Worm (Caenorhabditis elegans) whole organism, L4 larva: ENCODE results near the gene sfa-1.
"Not testable (repeated sequence)": the region's sequence is repeated elsewhere in the genome, so short reads cannot be mapped to it uniquely, and the experiment has no call there.

Experiments
- F37D6.2 ChIP-seq: sonication (generic microtip); optimal IDR thresholded peaks from 2 replicates; lab custom pipeline; 2016; ENCODE audit warnings: mild to moderate bottlenecking, missing genetic modification characterization, missing compliant biosample characterization
- Y48G9A.11 ChIP-seq: fragments of 200-800 bp; sonication (Bioruptor generic); IDR thresholded peaks from 2 replicates; pipeline ENCODE4 v1.3.6; 2022; ENCODE audit warnings: missing genetic modification reagents, missing genetic modification characterization, missing compliant biosample characterization
- ZK546.5 ChIP-seq, 2 experiments: sonication (generic microtip); optimal IDR thresholded peaks; 2 replicates each; lab custom pipeline; 2017; ENCODE audit warnings: missing biosample characterization in 2 of 2, missing genetic modification characterization in 2 of 2
- aha-1 ChIP-seq: fragments of 150-350 bp; peaks from one replicate; lab custom pipeline; 2014; ENCODE audit warnings: missing biosample characterization, missing genetic modification characterization
- ceh-82 ChIP-seq: sonication (generic microtip); optimal IDR thresholded peaks from 2 replicates; lab custom pipeline; 2017; ENCODE audit warnings: missing biosample characterization, missing genetic modification characterization
- ces-1 ChIP-seq: fragments of 150-350 bp; sonication (generic microtip); optimal IDR thresholded peaks from 4 replicates; lab custom pipeline; 2014; ENCODE audit warnings: missing biosample characterization, missing genetic modification reagents, missing genetic modification characterization
- daf-19 ChIP-seq: fragments of 200-800 bp; sonication (Bioruptor generic); conservative IDR thresholded peaks from 2 replicates; pipeline ENCODE4 v1.3.6; 2022; ENCODE audit warnings: missing genetic modification characterization, missing compliant biosample characterization
- lin-38 ChIP-seq: fragments of 200-800 bp; sonication (Bioruptor generic); IDR thresholded peaks from 2 replicates; pipeline ENCODE4 v1.3.6; 2022; ENCODE audit warnings: missing genetic modification reagents, missing genetic modification characterization, missing compliant biosample characterization
- lir-3 ChIP-seq: sonication (generic microtip); optimal IDR thresholded peaks from 2 replicates; lab custom pipeline; 2016; ENCODE audit warnings: mild to moderate bottlenecking, missing genetic modification characterization, missing compliant biosample characterization
- madf-5 ChIP-seq, 2 experiments: fragments of 200-800 bp; sonication (Bioruptor generic); IDR thresholded peaks; 2 replicates each; pipeline ENCODE4 v1.3.6; 2022; ENCODE audit warnings: missing compliant biosample characterization in 2 of 2, missing genetic modification characterization in 2 of 2
- mes-2 ChIP-seq: sonication (generic microtip); optimal IDR thresholded peaks from 2 replicates; lab custom pipeline; 2016; ENCODE audit warnings: missing genotype, mild to moderate bottlenecking, missing genetic modification characterization, missing compliant biosample characterization; ENCODE audit not compliant: poor library complexity, severe bottlenecking
- nhr-111 ChIP-seq: fragments of 200-800 bp; sonication (Bioruptor generic); optimal IDR thresholded peaks from 2 replicates; lab custom pipeline; 2018; ENCODE audit warnings: mild to moderate bottlenecking, missing genetic modification characterization, missing compliant biosample characterization
- nhr-42 ChIP-seq: fragments of 200-800 bp; sonication (Bioruptor generic); IDR thresholded peaks from 2 replicates; pipeline ENCODE4 v1.3.6; 2022; ENCODE audit warnings: missing genetic modification characterization, missing compliant biosample characterization
- nhr-48 ChIP-seq: sonication (generic microtip); optimal IDR thresholded peaks from 2 replicates; lab custom pipeline; 2016; ENCODE audit warnings: mild to moderate bottlenecking, missing genetic modification characterization, missing compliant biosample characterization
- nhr-76 ChIP-seq: fragments of 150-350 bp; optimal IDR thresholded peaks from 2 replicates; lab custom pipeline; 2014; ENCODE audit warnings: missing biosample characterization, missing genetic modification characterization
- pha-4 ChIP-seq, 2 experiments: fragments of 150-350 bp in 1 of 2; fragments of 200-800 bp in 1 of 2; sonication (Bioruptor generic) in 1 of 2; IDR thresholded peaks in 1 of 2; optimal IDR thresholded peaks in 1 of 2; 2 replicates each; pipeline versions ENCODE4 v1.3.6 to Lab custom; 2014 to 2022; ENCODE audit warnings: missing genetic modification characterization in 2 of 2, missing genetic modification reagents in 2 of 2, missing biosample characterization in 1 of 2, missing compliant biosample characterization in 1 of 2
- snpc-1.2 ChIP-seq: fragments of 200-800 bp; sonication (Bioruptor generic); IDR thresholded peaks from 2 replicates; pipeline ENCODE4 v1.3.6; 2022; ENCODE audit warnings: missing genetic modification reagents, missing genetic modification characterization, missing compliant biosample characterization
- spr-3 ChIP-seq: fragments of 200-800 bp; sonication (Bioruptor generic); optimal IDR thresholded peaks from 2 replicates; lab custom pipeline; 2018; ENCODE audit warnings: mild to moderate bottlenecking, missing genetic modification characterization, missing compliant biosample characterization
- unc-130 ChIP-seq: sonication (generic microtip); optimal IDR thresholded peaks from 2 replicates; lab custom pipeline; 2016; ENCODE audit warnings: missing genetic modification reagents, missing genetic modification characterization, missing compliant biosample characterization
- zfp-3 ChIP-seq: fragments of 200-800 bp; sonication (Bioruptor generic); conservative IDR thresholded peaks from 2 replicates; pipeline ENCODE4 v1.3.6; 2022; ENCODE audit warnings: missing genetic modification reagents, missing genetic modification characterization, missing compliant biosample characterization
- zip-11 ChIP-seq: fragments of 200-800 bp; sonication (Bioruptor generic); IDR thresholded peaks from 2 replicates; pipeline ENCODE4 v1.3.6; 2022; ENCODE audit warnings: missing genetic modification characterization, missing compliant biosample characterization

The sfa-1 gene

DNA sequence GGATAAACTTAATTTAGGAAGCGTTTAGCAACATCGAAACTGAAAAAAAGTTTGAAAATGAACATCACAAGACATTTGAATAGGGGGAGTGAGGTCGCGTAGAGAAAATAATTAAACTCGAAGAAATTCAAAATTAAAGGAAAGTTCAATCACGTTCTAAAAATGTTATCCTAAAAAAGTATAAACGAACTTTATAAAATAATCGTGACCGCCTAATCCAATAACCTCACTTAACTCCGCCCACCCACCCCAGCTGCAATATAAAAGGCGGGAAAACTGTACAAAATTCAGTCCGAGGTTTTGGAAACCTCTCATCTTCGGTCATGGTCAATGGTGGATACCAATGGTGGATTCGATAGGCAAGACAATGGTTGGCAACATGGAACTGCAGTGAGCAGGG is 45.8 kb downstream of the sfa-1 start, which contains the start of gene Y116A8C.465:
Gene Y116A8C.465, plus strand, starts transcription at position 301 of the 400 bp plus-strand sequence.
- not testable (repeated sequence) for TF ChIP-seq lin-38 (GFP tag; lab: Robert Waterston, UW); zip-11 (GFP tag; lab: Robert Waterston, UW); madf-5 (GFP tag; IDR thresholded peaks at IDR 0.05; lab: Robert Waterston, UW)

- TF ChIP-seq zfp-3; nhr-48 (tag; lab: Kevin White, UChicago); daf-19 (GFP tag; lab: Robert Waterston, UW): not testable (repeated sequence)
These were observed 47.1 kb downstream of the sfa-1 start, which contains the start of gene Y116A8C.467 for ce11 chrIV:17063700-17064099. TSS of gene Y116A8C.467 (minus strand) at chrIV:17063800.

- TF ChIP-seq snpc-1.2 (GFP tag; lab: Robert Waterston, UW) = peak; percentile 91
These were observed 52.2 kb downstream of the sfa-1 start for ce11 chrIV:17058489-17059121.

DNA sequence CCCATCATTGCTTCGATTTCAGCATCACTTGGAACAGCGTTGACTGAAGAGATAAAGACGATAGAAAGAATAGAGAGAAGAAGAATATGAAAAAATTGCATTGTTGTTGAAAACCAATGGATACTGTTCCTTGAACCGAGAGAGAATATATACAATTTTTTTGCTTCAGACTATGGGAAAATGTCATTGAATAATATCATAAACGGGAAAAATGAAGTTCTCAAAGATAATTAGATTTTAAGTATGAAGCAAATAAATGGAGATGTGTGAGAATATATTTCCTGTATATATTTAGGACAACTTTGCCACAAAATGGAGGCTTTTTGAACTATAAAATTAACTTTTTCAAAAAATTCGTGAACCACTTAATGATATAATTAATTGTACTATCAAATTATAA is 52.7 kb downstream of the sfa-1 start, which contains the start of gene Y116A8C.44:
Gene Y116A8C.44, minus strand, starts transcription at position 101 of the 400 bp plus-strand sequence.
- no peak for TF ChIP-seq spr-3 (GFP tag; lab: Kevin White, UChicago)
- no peak for TF ChIP-seq nhr-42 (GFP tag; lab: Robert Waterston, UW)
- no peak for TF ChIP-seq pha-4 (GFP tag; IDR thresholded peaks at IDR 0.05; lab: Robert Waterston, UW)
- no peak for TF ChIP-seq pha-4 (tag; optimal IDR thresholded peaks at IDR 0.05; lab: Kevin White, UChicago)
- no peak for TF ChIP-seq ZK546.5 (tag; optimal IDR thresholded peaks at IDR 0.05; lab: Kevin White, UChicago)
- no peak for TF ChIP-seq unc-130 (GFP tag; lab: Kevin White, UChicago)
- no peak for TF ChIP-seq mes-2
- TF ChIP-seq lir-3 (tag; lab: Kevin White, UChicago) = no peak
- no peak for TF ChIP-seq Y48G9A.11 (GFP tag; lab: Robert Waterston, UW)
- TF ChIP-seq nhr-76 (tag; lab: Kevin White, UChicago) = no peak
- no peak for TF ChIP-seq F37D6.2 (tag; lab: Kevin White, UChicago)
- TF ChIP-seq lin-38 (GFP tag; lab: Robert Waterston, UW) = no peak
- TF ChIP-seq ces-1 (GFP tag; lab: Kevin White, UChicago) = no peak
- no peak for TF ChIP-seq nhr-111
- no peak for TF ChIP-seq ceh-82
- TF ChIP-seq aha-1 = no peak
- TF ChIP-seq, all 104 proteins: peak for 0
